Worm (Caenorhabditis elegans): Measurements from ENCODE around the gene clec-59.

The clec-59 gene

ce11 chrII:10485640-10486039, 6.4 kb upstream of the clec-59 start:
- TF ChIP-seq ztf-11 (tag; optimal IDR thresholded peaks at IDR 0.05), result no peak
- TF ChIP-seq fos-1 (tag; optimal IDR thresholded peaks at IDR 0.05), result peak; percentile 55

- TF ChIP-seq mdl-1 (tag; optimal IDR thresholded peaks at IDR 0.05), result no peak
- no peak for TF ChIP-seq ztf-1 (GFP tag; conservative IDR thresholded peaks at IDR 0.05)
- no peak for TF ChIP-seq nhr-6 (tag; optimal IDR thresholded peaks at IDR 0.05)
- no peak for TF ChIP-seq lsy-2 (tag; optimal IDR thresholded peaks at IDR 0.05)
- TF ChIP-seq unc-62 (GFP tag; optimal IDR thresholded peaks at IDR 0.05), result no peak
- TF ChIP-seq elt-3 (tag; optimal IDR thresholded peaks at IDR 0.05), result no peak
These were observed 4.6 kb upstream of the clec-59 start for ce11 chrII:10483860-10484259.

- TF ChIP-seq fos-1 (tag; optimal IDR thresholded peaks at IDR 0.05) (peak; percentile 24), sem-4 (tag; optimal IDR thresholded peaks at IDR 0.05) (no peak)
These were observed 3.7 kb upstream of the clec-59 start for ce11 chrII:10482899-10483298.

ce11 chrII:10481824-10482556, 2.7 kb upstream of the clec-59 start, which contains the start of the genes clec-60 and ZK666.11:
TSS of gene clec-60 (minus strand) at chrII:10481874.
TSS of gene ZK666.11 (plus strand) at chrII:10482522.
- TF ChIP-seq nhr-25 (tag; optimal IDR thresholded peaks at IDR 0.05), result no peak
- TF ChIP-seq peb-1 (tag; optimal IDR thresholded peaks at IDR 0.05), result no peak
- TF ChIP-seq sem-4 (tag; optimal IDR thresholded peaks at IDR 0.05), result no peak
- TF ChIP-seq fos-1 (tag; optimal IDR thresholded peaks at IDR 0.05), result peak; percentile 28

- TF ChIP-seq lin-13 (GFP tag; optimal IDR thresholded peaks at IDR 0.05) (no peak), gmeb-1 (tag; optimal IDR thresholded peaks at IDR 0.05) (no peak), fos-1 (tag; optimal IDR thresholded peaks at IDR 0.05) (no peak), sem-4 (tag; optimal IDR thresholded peaks at IDR 0.05) (no peak)
These were observed 795 bp upstream of the clec-59 start for ce11 chrII:10480043-10480442.

- TF ChIP-seq unc-55 (GFP tag; optimal IDR thresholded peaks at IDR 0.05), result no peak
- no peak for TF ChIP-seq nhr-129 (tag; optimal IDR thresholded peaks at IDR 0.05)
- TF ChIP-seq mab-5 (tag; optimal IDR thresholded peaks at IDR 0.05), result no peak
- no peak for TF ChIP-seq nhr-6 (tag; optimal IDR thresholded peaks at IDR 0.05)
- TF ChIP-seq lin-11 (tag; optimal IDR thresholded peaks at IDR 0.05), result no peak
- no peak for TF ChIP-seq F13H6.1 (tag; optimal IDR thresholded peaks at IDR 0.05)
- TF ChIP-seq nhr-10 (tag; optimal IDR thresholded peaks at IDR 0.05), result no peak
- TF ChIP-seq sem-4 (tag; optimal IDR thresholded peaks at IDR 0.05), result no peak
These were observed 2.3 kb downstream of the clec-59 start, which contains the start of gene ZK666.4 for ce11 chrII:10476959-10477358. TSS of gene ZK666.4 (plus strand) at chrII:10477259.

- TF ChIP-seq lin-39 (tag; optimal IDR thresholded peaks at IDR 0.05), result no peak
- no peak for TF ChIP-seq C34F6.9 (tag; optimal IDR thresholded peaks at IDR 0.05)
- no peak for TF ChIP-seq gmeb-1 (tag; optimal IDR thresholded peaks at IDR 0.05)
- no peak for TF ChIP-seq elt-1 (tag; optimal IDR thresholded peaks at IDR 0.05)
- TF ChIP-seq skn-1 (tag; optimal IDR thresholded peaks at IDR 0.05), result no peak
- TF ChIP-seq mab-5 (tag; optimal IDR thresholded peaks at IDR 0.05), result no peak
- no peak for TF ChIP-seq ZK546.5 (tag; optimal IDR thresholded peaks at IDR 0.05)
- no peak for TF ChIP-seq nhr-6 (tag; optimal IDR thresholded peaks at IDR 0.05)
- no peak for TF ChIP-seq fos-1 (tag; optimal IDR thresholded peaks at IDR 0.05)
- no peak for TF ChIP-seq ceh-82 (tag; optimal IDR thresholded peaks at IDR 0.05)
- TF ChIP-seq F13H6.1 (tag; optimal IDR thresholded peaks at IDR 0.05), result no peak
- TF ChIP-seq snpc-4 (tag; optimal IDR thresholded peaks at IDR 0.05), result no peak
- no peak for TF ChIP-seq unc-39 (tag; optimal IDR thresholded peaks at IDR 0.05)
- no peak for TF ChIP-seq sma-3 (GFP tag; optimal IDR thresholded peaks at IDR 0.05)
- TF ChIP-seq nhr-25 (tag; optimal IDR thresholded peaks at IDR 0.05), result no peak
- TF ChIP-seq nhr-10 (tag; optimal IDR thresholded peaks at IDR 0.05), result no peak
- no peak for TF ChIP-seq dmd-4 (tag; optimal IDR thresholded peaks at IDR 0.05)
- TF ChIP-seq lsy-2 (tag; optimal IDR thresholded peaks at IDR 0.05), result no peak
- TF ChIP-seq lin-11 (tag; optimal IDR thresholded peaks at IDR 0.05), result no peak
These were observed 3.2 kb downstream of the clec-59 start, which contains the start of gene clec-58 for ce11 chrII:10476039-10476438. TSS of gene clec-58 (minus strand) at chrII:10476139.

All from whole organism, L2 larva.